Worm (Caenorhabditis elegans): ENCODE results near the gene F28C6.10.

DNA sequence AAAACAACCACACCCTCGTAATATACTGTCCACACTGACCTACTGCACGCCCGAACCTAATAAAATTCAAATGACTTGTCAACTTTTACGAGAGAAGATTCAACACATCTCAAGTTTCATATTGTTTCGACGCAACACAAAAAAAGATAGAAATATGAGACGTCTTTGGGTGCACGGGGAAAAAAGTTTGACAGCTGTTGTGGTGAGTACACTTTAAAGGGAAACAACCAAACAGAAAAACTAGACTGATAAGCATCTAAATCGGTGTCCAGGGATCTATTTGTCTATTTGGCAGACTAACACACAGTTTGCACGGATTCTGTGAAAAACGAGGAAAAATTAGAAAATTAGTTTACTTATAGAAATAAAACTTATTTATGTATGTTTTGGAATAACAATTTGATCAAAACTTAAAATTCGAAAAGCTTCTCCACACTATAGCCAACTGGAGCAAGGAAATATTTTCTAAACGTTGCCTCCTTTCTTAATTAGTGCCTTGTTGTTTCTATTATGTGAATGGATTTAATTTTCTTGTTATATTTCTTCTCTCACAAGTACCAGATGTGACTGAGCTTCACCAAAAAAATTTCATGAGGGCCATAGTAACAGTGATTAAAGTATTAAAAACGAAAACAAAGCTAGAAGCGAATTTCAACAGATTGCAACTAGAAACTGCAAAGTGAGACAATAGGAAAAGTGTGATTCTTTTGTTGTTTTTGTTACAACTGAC is 36.0 kb downstream of the F28C6.10 start:
- TF ChIP-seq hmg-4 (GFP tag; optimal IDR thresholded peaks at IDR 0.05): no peak
- no peak for TF ChIP-seq ama-1 (optimal IDR thresholded peaks at IDR 0.05)
- no peak for TF ChIP-seq sea-1 (GFP tag; conservative IDR thresholded peaks at IDR 0.05)
- no peak for TF ChIP-seq tbx-37 (GFP tag; conservative IDR thresholded peaks at IDR 0.05)
- no peak for TF ChIP-seq pes-1 (GFP tag; IDR thresholded peaks at IDR 0.05)
- TF ChIP-seq hmbx-1 (tag; optimal IDR thresholded peaks at IDR 0.05): no peak
- no peak for TF ChIP-seq scrt-1 (GFP tag; IDR thresholded peaks at IDR 0.05)
- TF ChIP-seq B0310.2 (tag; optimal IDR thresholded peaks at IDR 0.05): no peak

All from whole organism, early embryonic.